Worm (Caenorhabditis elegans) whole organism, L3 larva: ENCODE results near the gene C28D4.4.

Experiments used
- jun-1 ChIP-seq: fragments of 150-350 bp; optimal IDR thresholded peaks from 2 replicates; lab custom pipeline; 2014; ENCODE audit warnings: missing biosample characterization, missing genetic modification reagents, missing genetic modification characterization
- unc-39 ChIP-seq: sonication (generic microtip); optimal IDR thresholded peaks from 4 replicates; lab custom pipeline; 2017; ENCODE audit warnings: missing biosample characterization, missing genetic modification characterization

DNA sequence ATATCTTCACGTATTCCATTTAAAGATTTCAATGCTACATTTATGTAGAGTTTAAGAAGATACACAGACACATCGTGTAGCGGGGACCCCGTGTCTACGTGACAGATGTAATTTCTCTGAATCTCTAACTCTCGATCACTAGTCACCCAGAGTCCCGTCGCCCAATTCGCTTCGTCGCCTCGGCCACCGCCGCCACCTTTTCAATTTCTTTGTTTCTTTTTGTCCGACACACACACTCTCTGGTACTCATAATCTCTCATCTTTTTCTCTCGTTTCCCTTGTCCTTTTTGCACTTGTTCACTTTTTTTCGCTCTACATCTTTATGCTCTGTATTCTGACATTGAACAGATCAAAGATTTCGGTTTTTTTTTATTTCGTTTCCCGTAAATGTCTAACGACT, 26.4 kb downstream of the C28D4.4 start:
- TF ChIP-seq unc-39 (tag; lab: Kevin White, UChicago) (no peak), jun-1 (tag; lab: Kevin White, UChicago) (peak; percentile 76)
